Worm (Caenorhabditis elegans) whole organism, L3 larva: ENCODE measurements around the gene clc-11.

Experiments used
- R02D3.7 ChIP-seq: fragments of 150-350 bp; optimal IDR thresholded peaks from 2 replicates; lab custom pipeline; 2014; ENCODE audit warnings: missing biosample characterization, missing genetic modification characterization
- elt-3 ChIP-seq, 3 experiments: fragments of 150-350 bp in 1 of 3; sonication (generic microtip) in 2 of 3; optimal IDR thresholded peaks; 2 replicates in 2 of 3; 4 replicates in 1 of 3; lab custom pipeline; 2014 to 2017; ENCODE audit warnings: missing biosample characterization in 3 of 3, missing genetic modification characterization in 3 of 3
- eor-1 ChIP-seq, 2 experiments: fragments of 150-350 bp; optimal IDR thresholded peaks; 2 replicates each; lab custom pipeline; 2014 to 2018; ENCODE audit warnings: missing biosample characterization in 2 of 2, missing genetic modification characterization in 2 of 2
- nhr-77 ChIP-seq: fragments of 150-350 bp; optimal IDR thresholded peaks from 2 replicates; lab custom pipeline; 2014; ENCODE audit warnings: missing biosample characterization, missing genetic modification characterization
- unc-39 ChIP-seq: sonication (generic microtip); optimal IDR thresholded peaks from 4 replicates; lab custom pipeline; 2017; ENCODE audit warnings: missing biosample characterization, missing genetic modification characterization
- unc-62 ChIP-seq: fragments of 150-350 bp; sonication (generic microtip); optimal IDR thresholded peaks from 4 replicates; lab custom pipeline; 2014; ENCODE audit warnings: missing biosample characterization, missing genetic modification reagents, missing genetic modification characterization
- ztf-11 ChIP-seq: fragments of 150-350 bp; optimal IDR thresholded peaks from 2 replicates; lab custom pipeline; 2014; ENCODE audit warnings: missing biosample characterization, missing genetic modification characterization

DNA sequence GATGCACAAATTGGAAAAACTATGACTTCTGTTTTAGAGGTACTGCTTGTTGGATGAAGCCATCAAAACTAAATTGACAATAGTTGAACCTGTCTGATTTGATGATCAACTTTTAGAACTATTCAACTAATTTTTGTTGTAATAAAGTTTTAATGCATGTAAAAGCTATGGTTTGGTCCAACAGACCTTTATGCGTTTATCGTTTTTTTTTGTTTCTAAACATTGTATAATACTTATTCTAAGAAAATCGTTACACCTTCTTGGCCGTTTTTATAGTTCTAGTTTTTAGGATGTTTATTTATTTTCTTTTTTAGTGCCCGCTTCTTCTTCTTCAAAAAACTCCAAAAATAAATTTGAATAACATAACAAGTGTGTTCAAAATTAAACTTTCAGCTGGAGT, 24.3 kb upstream of the clc-11 start, which contains the start of gene F10A3.12:
- TF ChIP-seq ztf-11 (no peak), R02D3.7 (tag; lab: Kevin White, UChicago) (no peak), elt-3 (tag; optimal IDR thresholded peaks at IDR 0.05; lab: Kevin White, UChicago) (no peak), nhr-77 (no peak), eor-1 (tag; optimal IDR thresholded peaks at IDR 0.05; lab: Kevin White, UChicago) (no peak), unc-62 (GFP tag; lab: Kevin White, UChicago) (no peak), unc-39 (tag; lab: Kevin White, UChicago) (no peak)
